Fruit fly (Drosophila melanogaster): ENCODE measurements around the gene CIAPIN1.

CIAPIN1 gene

DNA sequence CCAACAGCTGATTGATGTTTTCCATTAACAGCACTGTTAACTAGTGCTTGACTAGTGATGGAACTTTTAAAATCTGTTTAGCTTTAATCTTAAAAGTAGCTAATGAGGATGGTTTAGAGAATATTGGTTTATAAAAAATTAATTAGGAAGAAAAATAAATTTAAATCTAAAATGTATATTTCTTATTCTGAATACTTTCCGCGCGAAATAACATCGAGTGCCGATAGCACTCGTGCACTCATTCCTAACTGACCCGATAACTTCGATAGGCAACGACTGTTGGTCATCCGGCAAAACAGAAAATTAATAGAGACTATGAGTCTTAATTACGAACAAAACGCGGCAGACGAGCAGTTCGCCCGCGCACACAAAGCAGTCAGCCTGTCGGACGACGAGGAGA is 29.0 kb downstream of the CIAPIN1 start, which contains the start of the genes THG and Rnmt (continued):
- TF ChIP-seq dmrt11E (tag; optimal IDR thresholded peaks at IDR 0.05): peak; percentile 88
- peak; percentile 96 for TF ChIP-seq Hr3 (GFP tag; optimal IDR thresholded peaks at IDR 0.05)
- TF ChIP-seq CG2875 (GFP tag; optimal IDR thresholded peaks at IDR 0.05): peak; percentile 45
- TF ChIP-seq CG8924 (tag; optimal IDR thresholded peaks at IDR 0.05): peak; percentile 84
- peak; percentile 65; the same call in 2 of the 3 replicates for TF ChIP-seq CG3726 (GFP tag; IDR thresholded peaks at IDR 0.05)
- TF ChIP-seq nerfin-1 (tag; optimal IDR thresholded peaks at IDR 0.05): peak; percentile 55
- TF ChIP-seq CG11247 (GFP tag; IDR thresholded peaks at IDR 0.05): peak; percentile 89
- peak; percentile 95 for TF ChIP-seq Med (GFP tag)
- TF ChIP-seq Scr (GFP tag; IDR thresholded peaks at IDR 0.05; ENCODE audit: partially characterized antibody): peak; percentile 92
- TF ChIP-seq otp (GFP tag; IDR thresholded peaks at IDR 0.05): peak; percentile 77
- TF ChIP-seq chn (GFP tag; optimal IDR thresholded peaks at IDR 0.05): peak; percentile 81
- peak; percentile 30 for TF ChIP-seq Jarid2 (GFP tag; optimal IDR thresholded peaks at IDR 0.05)
- peak; percentile 69 for TF ChIP-seq CG18619 (GFP tag; optimal IDR thresholded peaks at IDR 0.05)
- TF ChIP-seq CG15514 (GFP tag; optimal IDR thresholded peaks at IDR 0.05): peak; percentile 56
- TF ChIP-seq Dfd (GFP tag; optimal IDR thresholded peaks at IDR 0.05): no peak
- peak; percentile 68 for TF ChIP-seq gsb (GFP tag; IDR thresholded peaks at IDR 0.05)
- no peak for TF ChIP-seq lov (optimal IDR thresholded peaks at IDR 0.05)
- peak; percentile 80; the same call in 1 of the 3 replicates for TF ChIP-seq lov (GFP tag; IDR thresholded peaks at IDR 0.05)
- peak; percentile 95 for TF ChIP-seq CG13287 (GFP tag; IDR thresholded peaks at IDR 0.05; ENCODE audit: partially characterized antibody)
- TF ChIP-seq mld (GFP tag; IDR thresholded peaks at IDR 0.05; ENCODE audit: partially characterized antibody): no peak
- peak; percentile 54 for TF ChIP-seq CG7928 (GFP tag; optimal IDR thresholded peaks at IDR 0.05)
- no peak for TF ChIP-seq CG12236 (GFP tag; optimal IDR thresholded peaks at IDR 0.05)
- peak; percentile 91 for TF ChIP-seq CG32532 (GFP tag; IDR thresholded peaks at IDR 0.05)
- TF ChIP-seq Sox102F (GFP tag; optimal IDR thresholded peaks at IDR 0.05): peak; percentile 85
- peak; percentile 34 for TF ChIP-seq CG6813 (GFP tag; optimal IDR thresholded peaks at IDR 0.05)
- peak; percentile 53 for TF ChIP-seq Dp (GFP tag; optimal IDR thresholded peaks at IDR 0.05)
- TF ChIP-seq Rx (GFP tag; IDR thresholded peaks at IDR 0.05): peak; percentile 75
- no peak for TF ChIP-seq org-1 (GFP tag; optimal IDR thresholded peaks at IDR 0.05)
- TF ChIP-seq E2f1 (GFP tag; IDR thresholded peaks at IDR 0.05): peak; percentile 82

DNA sequence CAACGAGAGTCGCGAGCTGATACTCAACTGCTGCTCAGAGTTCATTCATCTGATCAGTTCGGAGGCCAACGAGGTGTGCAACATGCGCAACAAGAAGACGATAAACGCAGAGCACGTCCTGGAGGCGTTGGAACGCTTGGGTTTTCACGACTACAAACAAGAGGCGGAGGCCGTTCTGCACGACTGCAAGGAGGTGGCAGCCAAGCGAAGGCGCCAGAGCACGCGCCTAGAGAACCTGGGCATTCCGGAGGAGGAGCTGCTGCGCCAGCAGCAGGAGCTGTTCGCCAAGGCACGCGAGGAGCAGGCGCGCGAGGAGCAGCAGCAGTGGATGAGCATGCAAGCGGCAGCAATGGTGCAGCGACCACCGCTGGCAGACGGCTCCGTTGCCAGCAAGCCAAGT is 30.6 kb downstream of the CIAPIN1 start:
- TF ChIP-seq Atf3 (GFP tag; optimal IDR thresholded peaks at IDR 0.05): no peak
- no peak for TF ChIP-seq twi (tag; optimal IDR thresholded peaks at IDR 0.05)
- TF ChIP-seq CG18262 (tag; optimal IDR thresholded peaks at IDR 0.05): no peak
- no peak for TF ChIP-seq HmgZ (tag; optimal IDR thresholded peaks at IDR 0.05)
- TF ChIP-seq MBD-R2 (GFP tag; IDR thresholded peaks at IDR 0.05): 0 out of 2 replicates have a peak, but pooled peaks have one; percentile 0
- TF ChIP-seq Stat92E (GFP tag; optimal IDR thresholded peaks at IDR 0.05): no peak
- TF ChIP-seq CG32767 (GFP tag; IDR thresholded peaks at IDR 0.05): no peak
- peak; percentile 34 for TF ChIP-seq CG8478 (optimal IDR thresholded peaks at IDR 0.05)
- no peak for TF ChIP-seq Mad (GFP tag; optimal IDR thresholded peaks at IDR 0.05)
- TF ChIP-seq zen (tag; optimal IDR thresholded peaks at IDR 0.05): no peak
- no peak for TF ChIP-seq CG11456 (GFP tag; IDR thresholded peaks at IDR 0.05)
- no peak for TF ChIP-seq CG17359 (tag; optimal IDR thresholded peaks at IDR 0.05)
- TF ChIP-seq CG9437 (GFP tag; optimal IDR thresholded peaks at IDR 0.05): no peak
- TF ChIP-seq CG34422 (GFP tag; IDR thresholded peaks at IDR 0.05): no peak
- TF ChIP-seq CG12391 (tag; optimal IDR thresholded peaks at IDR 0.05): no peak
- TF ChIP-seq CG3065 (GFP tag; optimal IDR thresholded peaks at IDR 0.05): no peak
- TF ChIP-seq CG1832 (GFP tag; optimal IDR thresholded peaks at IDR 0.05): peak; percentile 22
- no peak for TF ChIP-seq dati (GFP tag; IDR thresholded peaks at IDR 0.05)
- no peak for TF ChIP-seq luna (GFP tag; optimal IDR thresholded peaks at IDR 0.05)
- TF ChIP-seq CG11560 (tag; IDR thresholded peaks at IDR 0.05): no peak
- no peak for TF ChIP-seq CG17802 (tag; optimal IDR thresholded peaks at IDR 0.05)
- no peak for TF ChIP-seq BtbVII (GFP tag; optimal IDR thresholded peaks at IDR 0.05)
- no peak for TF ChIP-seq chm (GFP tag; IDR thresholded peaks at IDR 0.05)
- no peak for TF ChIP-seq Sox100B (GFP tag; optimal IDR thresholded peaks at IDR 0.05)
